Worm (Caenorhabditis elegans): Measurements from ENCODE around the gene cest-9.1.

ce11 chrX:12178351-12179089, 47.5 kb upstream of the cest-9.1 start:
- TF ChIP-seq ama-1 (optimal IDR thresholded peaks at IDR 0.05) (no peak), tbx-37 (GFP tag; conservative IDR thresholded peaks at IDR 0.05) (no peak), hmbx-1 (tag; optimal IDR thresholded peaks at IDR 0.05) (no peak), flt-1 (GFP tag; IDR thresholded peaks at IDR 0.05) (no peak), tra-4 (tag; optimal IDR thresholded peaks at IDR 0.05) (no peak), pes-1 (GFP tag; IDR thresholded peaks at IDR 0.05) (no peak), tbx-11 (GFP tag; IDR thresholded peaks at IDR 0.05) (no peak)

Data from whole organism, early embryonic.